Fruit fly (Drosophila melanogaster): ENCODE measurements around the gene tkv.

- TF ChIP-seq h (GFP tag; optimal IDR thresholded peaks at IDR 0.05), result no peak
- TF ChIP-seq Rel (GFP tag; optimal IDR thresholded peaks at IDR 0.05), result no peak
- no peak for TF ChIP-seq Rel (tag; optimal IDR thresholded peaks at IDR 0.05)
- no peak for TF ChIP-seq Dif (GFP tag; optimal IDR thresholded peaks at IDR 0.05; ENCODE audit: partially characterized antibody)
- TF ChIP-seq Abd-B (GFP tag; optimal IDR thresholded peaks at IDR 0.05), result no peak
- no peak for TF ChIP-seq tai (GFP tag; optimal IDR thresholded peaks at IDR 0.05)
- TF ChIP-seq jim (GFP tag; optimal IDR thresholded peaks at IDR 0.05), result no peak
- no peak for TF ChIP-seq usp (GFP tag; optimal IDR thresholded peaks at IDR 0.05)
Measured at dm6 chr2L:5197200-5197599, 74.0 kb downstream of the tkv start.
